Worm (Caenorhabditis elegans): Measurements from ENCODE around the gene col-103.
A peak's percentile ranks its signal among the peaks of the same experiment; 100 is the strongest.

The col-103 gene

ce11 chrIV:763377-764063 is at the start of gene col-103:
Gene col-103, minus strand, starts transcription at chrIV:763678.
- TF ChIP-seq nhr-237 (tag; optimal IDR thresholded peaks at IDR 0.05) (no peak), sptf-1 (tag; optimal IDR thresholded peaks at IDR 0.05) (no peak), ceh-39 (tag; optimal IDR thresholded peaks at IDR 0.05) (no peak), unc-62 (GFP tag; optimal IDR thresholded peaks at IDR 0.05) (no peak), tbx-8 (GFP tag; optimal IDR thresholded peaks at IDR 0.05) (no peak), nhr-76 (tag; optimal IDR thresholded peaks at IDR 0.05) (no peak), ces-1 (GFP tag; optimal IDR thresholded peaks at IDR 0.05) (no peak)

ce11 chrIV:807027-807516 is 43.6 kb upstream of the col-103 start, which contains the start of gene Y55F3BL.6:
Gene Y55F3BL.6, minus strand, starts transcription at chrIV:807077.
- TF ChIP-seq ceh-43 (GFP tag; optimal IDR thresholded peaks at IDR 0.05) (no peak), nhr-28 (tag; optimal IDR thresholded peaks at IDR 0.05) (no peak), cnd-1 (tag; optimal IDR thresholded peaks at IDR 0.05) (no peak), bed-3 (GFP tag; optimal IDR thresholded peaks at IDR 0.05) (no peak), lsy-2 (tag; optimal IDR thresholded peaks at IDR 0.05) (no peak), drap-1 (GFP tag; optimal IDR thresholded peaks at IDR 0.05) (no peak), ham-2 (GFP tag; optimal IDR thresholded peaks at IDR 0.05) (no peak), ceh-83 (GFP tag; optimal IDR thresholded peaks at IDR 0.05) (no peak), lin-32 (GFP tag; optimal IDR thresholded peaks at IDR 0.05) (no peak)

DNA sequence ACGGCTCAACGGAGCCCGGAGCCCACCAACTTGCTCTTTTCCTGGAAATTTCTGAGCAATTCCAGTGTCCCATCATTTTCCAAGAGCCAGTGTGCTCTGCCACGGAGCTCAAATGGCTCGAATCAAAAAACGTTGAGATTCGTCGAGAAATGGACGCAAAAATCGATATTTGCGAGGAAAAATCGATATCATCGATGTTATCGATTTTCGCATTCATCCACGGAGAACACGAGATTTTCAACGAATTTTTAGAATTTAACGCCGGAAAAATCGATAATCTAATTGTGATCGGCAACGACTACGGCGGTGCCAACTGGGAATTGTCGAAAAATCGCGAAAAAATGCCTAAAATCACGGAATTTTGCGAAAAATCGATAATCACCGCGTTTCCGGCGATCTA is 42.2 kb upstream of the col-103 start:
- no peak for TF ChIP-seq elt-3 (tag; optimal IDR thresholded peaks at IDR 0.05)
- no peak for TF ChIP-seq zip-8 (tag; optimal IDR thresholded peaks at IDR 0.05)
- no peak for TF ChIP-seq mls-2 (tag; optimal IDR thresholded peaks at IDR 0.05)
- no peak for TF ChIP-seq mep-1 (tag; optimal IDR thresholded peaks at IDR 0.05)
- TF ChIP-seq flh-1 (GFP tag; optimal IDR thresholded peaks at IDR 0.05): no peak

DNA sequence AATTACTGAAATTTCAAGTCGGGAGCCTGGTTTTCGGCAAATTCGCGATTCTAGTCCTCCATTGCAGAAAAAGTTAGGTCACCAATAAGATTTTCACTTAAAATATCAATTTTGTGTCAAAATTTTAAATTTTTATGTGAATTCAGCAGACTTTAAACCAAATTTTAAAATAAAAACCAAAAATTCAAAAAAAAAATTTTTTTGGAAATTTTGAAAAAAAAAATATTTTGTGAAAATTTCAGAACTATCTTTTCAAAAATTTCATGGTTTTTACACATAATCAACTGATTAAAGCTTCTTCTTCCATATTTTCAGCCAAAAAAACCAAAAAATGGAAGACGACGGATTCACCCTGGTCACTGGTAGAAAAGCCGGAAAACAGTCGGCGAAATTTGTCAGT is 41.3 kb upstream of the col-103 start, which contains the start of gene Y55F3BL.4:
TSS of gene Y55F3BL.4 (plus strand) at position 301 of the 400 bp plus-strand sequence.
- TF ChIP-seq lin-32 (GFP tag; optimal IDR thresholded peaks at IDR 0.05): no peak

- TF ChIP-seq nhr-2 (tag; optimal IDR thresholded peaks at IDR 0.05) (no peak), ham-2 (GFP tag; optimal IDR thresholded peaks at IDR 0.05) (no peak), blmp-1 (tag; optimal IDR thresholded peaks at IDR 0.05) (no peak), unc-39 (tag; optimal IDR thresholded peaks at IDR 0.05) (no peak), cnd-1 (tag; optimal IDR thresholded peaks at IDR 0.05) (no peak), nhr-28 (tag; optimal IDR thresholded peaks at IDR 0.05) (no peak), ceh-39 (tag; optimal IDR thresholded peaks at IDR 0.05) (no peak), ceh-43 (GFP tag; optimal IDR thresholded peaks at IDR 0.05) (no peak)
Observed at ce11 chrIV:801162-801561, 37.7 kb upstream of the col-103 start.

ce11 chrIV:800518-800917 is 37.0 kb upstream of the col-103 start, which contains the start of gene mrpl-46:
Gene mrpl-46, plus strand, starts transcription at chrIV:800818.
- TF ChIP-seq ham-2 (GFP tag; optimal IDR thresholded peaks at IDR 0.05) (no peak), unc-39 (tag; optimal IDR thresholded peaks at IDR 0.05) (no peak), nhr-237 (tag; optimal IDR thresholded peaks at IDR 0.05) (no peak), lin-32 (GFP tag; optimal IDR thresholded peaks at IDR 0.05) (no peak), blmp-1 (tag; optimal IDR thresholded peaks at IDR 0.05) (no peak)

DNA sequence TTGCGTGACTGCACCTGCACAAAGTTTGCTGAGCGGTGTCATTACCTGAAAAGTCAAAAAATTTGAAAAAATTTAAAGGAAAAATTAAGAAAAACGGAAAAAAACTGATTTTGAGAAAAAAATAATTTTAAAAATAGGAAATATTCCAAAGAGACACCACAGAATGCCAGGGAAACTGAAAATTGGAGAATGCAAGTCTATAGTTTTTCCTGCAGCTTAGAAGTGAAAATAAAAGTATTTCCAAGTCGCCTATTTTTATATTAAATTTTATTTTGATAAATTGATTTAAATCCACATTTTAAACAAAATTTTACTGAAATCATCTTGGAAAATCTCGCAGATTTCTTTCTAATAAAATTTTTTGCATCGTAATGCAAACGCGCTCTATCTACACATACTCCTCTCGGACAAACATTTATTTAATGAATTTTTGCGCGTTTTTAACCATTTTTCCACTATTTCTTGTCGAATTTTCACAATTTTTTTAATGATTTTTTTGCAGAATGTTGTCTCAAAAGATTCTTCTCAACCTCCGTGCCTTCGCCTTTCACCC is 33.1 kb upstream of the col-103 start, which contains the start of the genes F56B3.11 and ech-5:
TSS of gene F56B3.11 (minus strand) at position 51 of the 553 bp plus-strand sequence.
TSS of gene ech-5 (plus strand) at position 503 of the 553 bp plus-strand sequence.
- no peak for TF ChIP-seq ceh-39 (tag; optimal IDR thresholded peaks at IDR 0.05)
- TF ChIP-seq mep-1 (tag; optimal IDR thresholded peaks at IDR 0.05): peak; percentile 20
- peak; percentile 80 for TF ChIP-seq ces-1 (GFP tag; optimal IDR thresholded peaks at IDR 0.05)
- TF ChIP-seq M03D4.4 (tag; optimal IDR thresholded peaks at IDR 0.05): peak; percentile 37
- no peak for TF ChIP-seq nhr-12 (tag; optimal IDR thresholded peaks at IDR 0.05)
- TF ChIP-seq lin-32 (GFP tag; optimal IDR thresholded peaks at IDR 0.05): no peak
- TF ChIP-seq drap-1 (GFP tag; optimal IDR thresholded peaks at IDR 0.05): peak; percentile 34
- TF ChIP-seq lsy-2 (tag; optimal IDR thresholded peaks at IDR 0.05): peak; percentile 69
- peak; percentile 81 for TF ChIP-seq sptf-1 (tag; optimal IDR thresholded peaks at IDR 0.05)
- TF ChIP-seq bed-3 (GFP tag; optimal IDR thresholded peaks at IDR 0.05): peak; percentile 55
- no peak for TF ChIP-seq pha-4 (tag; optimal IDR thresholded peaks at IDR 0.05)
- peak; percentile 82 for TF ChIP-seq nhr-237 (tag; optimal IDR thresholded peaks at IDR 0.05)
- no peak for TF ChIP-seq blmp-1 (tag; optimal IDR thresholded peaks at IDR 0.05)
- no peak for TF ChIP-seq mls-2 (tag; optimal IDR thresholded peaks at IDR 0.05)
- TF ChIP-seq tbx-8 (GFP tag; optimal IDR thresholded peaks at IDR 0.05): no peak
- TF ChIP-seq elt-3 (tag; optimal IDR thresholded peaks at IDR 0.05): no peak
- peak; percentile 49 for TF ChIP-seq ceh-83 (GFP tag; optimal IDR thresholded peaks at IDR 0.05)
- TF ChIP-seq unc-39 (tag; optimal IDR thresholded peaks at IDR 0.05): no peak
- TF ChIP-seq nhr-76 (tag; optimal IDR thresholded peaks at IDR 0.05): no peak
- TF ChIP-seq elt-1 (tag; optimal IDR thresholded peaks at IDR 0.05; ENCODE audit: borderline replicate concordance, insufficient read depth): no peak
- TF ChIP-seq ceh-43 (GFP tag; optimal IDR thresholded peaks at IDR 0.05): peak; percentile 26
- TF ChIP-seq unc-62 (GFP tag; optimal IDR thresholded peaks at IDR 0.05): no peak
- TF ChIP-seq mab-5 (tag; optimal IDR thresholded peaks at IDR 0.05): peak; percentile 36
- no peak for TF ChIP-seq unc-120 (tag; optimal IDR thresholded peaks at IDR 0.05; ENCODE audit: poor library complexity, severe bottlenecking)

Data from whole organism, mixed stage, embryonic.